Fruit fly (Drosophila melanogaster): ENCODE measurements around the gene CG7149.

DNA sequence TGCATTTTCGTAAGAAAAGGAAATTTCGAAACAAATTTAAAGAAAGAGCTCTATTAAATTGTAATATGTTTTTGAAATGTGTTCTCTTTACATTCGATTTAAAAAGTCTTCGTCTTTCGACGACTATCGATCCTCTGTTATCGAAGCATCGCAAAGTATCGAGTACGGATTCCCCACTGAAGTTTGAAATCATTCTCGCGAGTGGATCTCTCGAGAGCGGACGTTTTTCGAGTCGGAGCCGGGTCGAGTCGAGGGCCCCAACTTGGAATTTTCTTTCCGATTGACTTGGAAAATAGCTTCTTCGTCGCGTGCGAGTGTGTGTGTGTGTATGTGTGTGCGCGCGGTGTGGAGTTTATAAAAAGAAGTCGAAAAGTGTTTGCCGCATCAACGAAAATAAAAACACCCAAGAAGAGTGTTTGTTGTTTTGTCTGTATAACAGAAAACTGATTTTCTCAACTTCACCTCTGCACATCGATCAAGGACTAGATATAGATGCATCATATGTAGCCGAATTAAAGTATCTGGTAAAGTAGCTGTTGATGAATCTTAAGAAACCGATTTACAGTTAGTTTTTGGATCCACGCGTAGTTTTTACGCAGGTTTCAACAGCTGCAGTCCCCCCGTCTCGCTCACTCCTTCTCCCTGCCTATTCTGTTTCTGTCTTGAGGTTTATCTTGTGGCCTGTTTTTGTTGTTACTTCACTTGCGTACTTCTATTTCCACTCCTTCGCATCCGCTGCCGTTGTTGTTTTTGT is 21.1 kb upstream of the CG7149 start, which contains the start of gene LanB1:
- TF ChIP-seq N (GFP tag; optimal IDR thresholded peaks at IDR 0.05), result no peak
- no peak for TF ChIP-seq fru (GFP tag; optimal IDR thresholded peaks at IDR 0.05)
- TF ChIP-seq br (GFP tag; optimal IDR thresholded peaks at IDR 0.05), result no peak
- no peak for TF ChIP-seq Mio (GFP tag; optimal IDR thresholded peaks at IDR 0.05)
- no peak for TF ChIP-seq usp (GFP tag; optimal IDR thresholded peaks at IDR 0.05)
- no peak for TF ChIP-seq dsf (GFP tag; optimal IDR thresholded peaks at IDR 0.05; ENCODE audit: borderline replicate concordance)
- TF ChIP-seq HLH106 (tag; optimal IDR thresholded peaks at IDR 0.05), result no peak
- no peak for TF ChIP-seq Dfd (GFP tag; optimal IDR thresholded peaks at IDR 0.05)
- no peak for TF ChIP-seq pan (optimal IDR thresholded peaks at IDR 0.05)
- peak; percentile 36 for TF ChIP-seq Dif (GFP tag; optimal IDR thresholded peaks at IDR 0.05; ENCODE audit: partially characterized antibody)
